Worm (Caenorhabditis elegans) whole organism, L3 larva: ENCODE results near the gene T10F2.5.

Experiments
- R02D3.7 ChIP-seq: fragments of 150-350 bp; optimal IDR thresholded peaks from 2 replicates; lab custom pipeline; 2014; ENCODE audit warnings: missing biosample characterization, missing genetic modification characterization
- ZK546.5 ChIP-seq: sonication (generic microtip); optimal IDR thresholded peaks from 2 replicates; lab custom pipeline; 2017; ENCODE audit warnings: missing biosample characterization, missing genetic modification characterization
- aly-2 ChIP-seq: fragments of 150-350 bp; optimal IDR thresholded peaks from 2 replicates; lab custom pipeline; 2014; ENCODE audit warnings: missing biosample characterization, missing genetic modification characterization
- ama-1 ChIP-seq: fragments of 150-350 bp; optimal IDR thresholded peaks from 2 replicates; lab custom pipeline; 2018
- ceh-28 ChIP-seq: fragments of 150-350 bp; optimal IDR thresholded peaks from 2 replicates; lab custom pipeline; 2014; ENCODE audit warnings: missing biosample characterization, missing genetic modification reagents, missing genetic modification characterization
- ceh-82 ChIP-seq: fragments of 150-350 bp; optimal IDR thresholded peaks from 2 replicates; lab custom pipeline; 2014; ENCODE audit warnings: missing biosample characterization, missing genetic modification characterization
- ceh-9 ChIP-seq: sonication (generic microtip); optimal IDR thresholded peaks from 2 replicates; lab custom pipeline; 2018; ENCODE audit warnings: missing biosample characterization, missing genetic modification characterization
- daf-12 ChIP-seq: fragments of 150-350 bp; optimal IDR thresholded peaks from 2 replicates; lab custom pipeline; 2014; ENCODE audit warnings: missing biosample characterization, missing genetic modification reagents, missing genetic modification characterization
- elt-2 ChIP-seq: sonication (generic microtip); optimal IDR thresholded peaks from 2 replicates; lab custom pipeline; 2016; ENCODE audit warnings: missing genetic modification reagents, mild to moderate bottlenecking, missing genetic modification characterization, missing compliant biosample characterization
- elt-3 ChIP-seq, 3 experiments: fragments of 150-350 bp in 1 of 3; sonication (generic microtip) in 2 of 3; optimal IDR thresholded peaks; 2 replicates in 2 of 3; 4 replicates in 1 of 3; lab custom pipeline; 2014 to 2017; ENCODE audit warnings: missing biosample characterization in 3 of 3, missing genetic modification characterization in 3 of 3
- eor-1 ChIP-seq, 2 experiments: fragments of 150-350 bp; optimal IDR thresholded peaks; 2 replicates each; lab custom pipeline; 2014 to 2018; ENCODE audit warnings: missing biosample characterization in 2 of 2, missing genetic modification characterization in 2 of 2
- fkh-2 ChIP-seq: fragments of 150-350 bp; optimal IDR thresholded peaks from 2 replicates; lab custom pipeline; 2014; ENCODE audit warnings: missing biosample characterization, missing genetic modification reagents, missing genetic modification characterization
- fos-1 ChIP-seq: fragments of 150-350 bp; optimal IDR thresholded peaks from 2 replicates; lab custom pipeline; 2014; ENCODE audit warnings: missing biosample characterization, missing genetic modification characterization
- hmg-11 ChIP-seq: sonication (generic microtip); optimal IDR thresholded peaks from 2 replicates; lab custom pipeline; 2016; ENCODE audit warnings: missing genetic modification characterization, missing compliant biosample characterization
- jun-1 ChIP-seq: fragments of 150-350 bp; optimal IDR thresholded peaks from 2 replicates; lab custom pipeline; 2014; ENCODE audit warnings: missing biosample characterization, missing genetic modification reagents, missing genetic modification characterization
- lin-15B ChIP-seq: fragments of 150-350 bp; optimal IDR thresholded peaks from 2 replicates; lab custom pipeline; 2014; ENCODE audit warnings: missing biosample characterization, missing genetic modification characterization
- lin-39 ChIP-seq: fragments of 150-350 bp; optimal IDR thresholded peaks from 2 replicates; lab custom pipeline; 2018; ENCODE audit warnings: missing biosample characterization, missing genetic modification reagents, missing genetic modification characterization
- lsy-12 ChIP-seq: sonication (generic microtip); optimal IDR thresholded peaks from 2 replicates; lab custom pipeline; 2016; ENCODE audit warnings: mild to moderate bottlenecking, missing genetic modification characterization, missing compliant biosample characterization
- mdl-1 ChIP-seq: fragments of 150-350 bp; optimal IDR thresholded peaks from 2 replicates; lab custom pipeline; 2014; ENCODE audit warnings: missing biosample characterization, missing genetic modification characterization
- mml-1 ChIP-seq: fragments of 150-350 bp; sonication (generic microtip); optimal IDR thresholded peaks from 3 replicates; lab custom pipeline; 2014; ENCODE audit warnings: missing biosample characterization, missing genetic modification characterization
- nfya-1 ChIP-seq: sonication (generic microtip); optimal IDR thresholded peaks from 2 replicates; lab custom pipeline; 2017; ENCODE audit warnings: missing genetic modification characterization, mild to moderate bottlenecking, missing compliant biosample characterization, antibody characterized with exemption, moderate library complexity; ENCODE audit not compliant: insufficient read depth
- nhr-11 ChIP-seq: fragments of 150-350 bp; optimal IDR thresholded peaks from 2 replicates; lab custom pipeline; 2014; ENCODE audit warnings: missing biosample characterization, missing genetic modification characterization
- nhr-12 ChIP-seq: fragments of 150-350 bp; optimal IDR thresholded peaks from 2 replicates; lab custom pipeline; 2014; ENCODE audit warnings: missing biosample characterization, missing genetic modification characterization
- nhr-25 ChIP-seq: sonication (generic microtip); optimal IDR thresholded peaks from 2 replicates; lab custom pipeline; 2017; ENCODE audit warnings: missing biosample characterization, missing genetic modification characterization
- nhr-28 ChIP-seq: fragments of 150-350 bp; optimal IDR thresholded peaks from 2 replicates; lab custom pipeline; 2014; ENCODE audit warnings: missing biosample characterization, missing genetic modification characterization
- nhr-43 ChIP-seq: sonication (generic microtip); optimal IDR thresholded peaks from 2 replicates; lab custom pipeline; 2016; ENCODE audit warnings: mild to moderate bottlenecking, missing genetic modification characterization, missing compliant biosample characterization; ENCODE audit not compliant: poor library complexity, severe bottlenecking
- nhr-67 ChIP-seq: fragments of 150-350 bp; optimal IDR thresholded peaks from 2 replicates; lab custom pipeline; 2014; ENCODE audit warnings: missing biosample characterization, missing genetic modification characterization
- nhr-76 ChIP-seq: fragments of 150-350 bp; sonication (generic microtip); optimal IDR thresholded peaks from 5 replicates; lab custom pipeline; 2014; ENCODE audit warnings: missing biosample characterization, missing genetic modification characterization
- pha-4 ChIP-seq: fragments of 150-350 bp; optimal IDR thresholded peaks from 2 replicates; lab custom pipeline; 2014; ENCODE audit warnings: missing biosample characterization, missing genetic modification reagents, missing genetic modification characterization
- pqm-1 ChIP-seq: fragments of 150-350 bp; optimal IDR thresholded peaks from 2 replicates; lab custom pipeline; 2017; ENCODE audit warnings: missing biosample characterization, missing genetic modification characterization, inconsistent platforms
- sea-2 ChIP-seq: fragments of 150-350 bp; sonication (generic microtip); optimal IDR thresholded peaks from 4 replicates; lab custom pipeline; 2014; ENCODE audit warnings: missing biosample characterization, missing genetic modification reagents, missing genetic modification characterization
- skn-1 ChIP-seq: fragments of 150-350 bp; optimal IDR thresholded peaks from 2 replicates; lab custom pipeline; 2014; ENCODE audit warnings: missing biosample characterization, missing genetic modification characterization
- tbx-2 ChIP-seq: sonication (generic microtip); optimal IDR thresholded peaks from 2 replicates; lab custom pipeline; 2016; ENCODE audit warnings: mild to moderate bottlenecking, missing genetic modification characterization, missing compliant biosample characterization
- unc-62 ChIP-seq: fragments of 150-350 bp; sonication (generic microtip); optimal IDR thresholded peaks from 4 replicates; lab custom pipeline; 2014; ENCODE audit warnings: missing biosample characterization, missing genetic modification reagents, missing genetic modification characterization
- zag-1 ChIP-seq: fragments of 150-350 bp; optimal IDR thresholded peaks from 2 replicates; lab custom pipeline; 2014; ENCODE audit warnings: missing biosample characterization, missing genetic modification characterization
- ztf-11 ChIP-seq: fragments of 150-350 bp; optimal IDR thresholded peaks from 2 replicates; lab custom pipeline; 2014; ENCODE audit warnings: missing biosample characterization, missing genetic modification characterization
- ztf-4 ChIP-seq: fragments of 150-350 bp; optimal IDR thresholded peaks from 2 replicates; lab custom pipeline; 2014; ENCODE audit warnings: missing biosample characterization, missing genetic modification characterization

Gene T10F2.5

DNA sequence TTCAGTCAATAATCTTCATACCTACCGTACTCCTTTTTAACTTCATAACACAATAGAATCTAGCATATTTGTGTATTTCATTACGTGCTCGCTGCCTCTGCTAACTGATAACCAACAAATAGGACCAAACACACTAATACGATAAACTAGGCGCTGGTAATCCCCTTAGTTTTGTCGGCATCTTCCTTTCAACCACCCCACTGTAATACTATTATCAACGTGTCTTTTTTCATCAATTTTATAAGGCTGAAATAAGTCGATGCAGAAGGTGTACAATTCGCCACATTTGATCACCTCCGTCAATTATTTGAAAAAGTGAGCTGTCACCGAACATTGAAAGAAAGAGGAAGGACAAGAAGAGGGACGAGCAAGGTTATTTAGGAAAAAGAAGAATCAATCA lies 12.0 kb downstream of the T10F2.5 start:
- TF ChIP-seq ceh-28 (tag; lab: Kevin White, UChicago) (no peak), elt-2 (tag; lab: Kevin White, UChicago) (peak; percentile 52), hmg-11 (tag; lab: Kevin White, UChicago) (no peak)
- TF ChIP-seq, all 47 proteins: peak for 1

ce11 chrIII:5146749-5147148 lies 12.7 kb downstream of the T10F2.5 start:
- TF ChIP-seq ceh-9 (tag; lab: Kevin White, UChicago), result no peak
- TF ChIP-seq elt-2 (tag; lab: Kevin White, UChicago), result peak; percentile 88
- peak; percentile 57 for TF ChIP-seq pqm-1 (tag; lab: Kevin White, UChicago)
- TF ChIP-seq nhr-28, result no peak

DNA sequence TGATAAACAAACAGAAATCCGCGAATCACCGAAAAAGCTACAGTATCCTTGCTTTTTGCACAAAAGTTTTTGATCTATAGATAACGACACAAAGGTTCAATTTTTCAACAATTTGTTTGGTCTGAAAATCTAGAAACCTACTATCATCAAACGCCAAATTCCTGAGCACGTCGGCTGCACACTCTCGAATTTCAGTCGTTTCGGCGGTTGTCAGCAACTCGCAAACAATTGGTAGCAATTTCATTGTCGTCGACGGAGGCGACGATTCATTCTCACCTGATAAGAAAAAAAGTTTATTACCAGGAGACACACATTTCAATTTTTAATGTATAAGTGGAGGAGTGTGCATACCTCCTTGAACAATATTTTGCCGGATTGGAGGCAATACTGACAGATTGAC lies 13.5 kb downstream of the T10F2.5 start:
- TF ChIP-seq R02D3.7 (no peak), skn-1 (tag; lab: Kevin White, UChicago) (no peak), lin-39 (tag; lab: Kevin White, UChicago) (no peak), sea-2 (GFP tag; lab: Kevin White, UChicago) (no peak), elt-2 (tag; lab: Kevin White, UChicago) (peak; percentile 70), mdl-1 (no peak)

ce11 chrIII:5144169-5144568 lies 15.2 kb downstream of the T10F2.5 start:
- no peak for TF ChIP-seq ztf-11 (tag; lab: Kevin White, UChicago)
- TF ChIP-seq tbx-2 (tag; lab: Kevin White, UChicago), result peak; percentile 84
- no peak for TF ChIP-seq nhr-11 (tag; lab: Kevin White, UChicago)
- TF ChIP-seq fkh-2 (tag; lab: Kevin White, UChicago), result no peak

DNA sequence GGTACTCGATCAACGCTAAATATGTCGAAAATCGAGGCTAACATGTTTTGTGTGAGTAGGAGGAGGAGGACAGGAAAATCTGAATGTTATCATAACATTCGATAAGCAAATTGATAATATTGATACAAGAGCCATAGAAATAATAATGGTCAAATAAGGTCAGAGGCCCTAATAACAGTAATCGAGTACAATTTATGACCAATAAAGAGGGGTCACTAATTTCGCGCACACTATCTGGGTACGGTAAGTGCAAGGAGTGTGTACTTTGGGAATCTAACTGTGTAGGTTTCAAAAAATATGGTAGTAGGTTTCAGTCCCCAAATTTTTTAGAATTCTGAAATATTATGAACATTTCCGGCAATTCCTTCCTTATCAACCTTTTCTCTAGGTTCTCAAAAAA lies 15.9 kb downstream of the T10F2.5 start:
- TF ChIP-seq R02D3.7 (no peak), ceh-28 (tag; lab: Kevin White, UChicago) (no peak), elt-2 (tag; lab: Kevin White, UChicago) (no peak), nhr-67 (tag; lab: Kevin White, UChicago) (no peak), ztf-4 (tag; lab: Kevin White, UChicago) (no peak), zag-1 (no peak), nhr-25 (tag; lab: Kevin White, UChicago) (no peak), lin-15B (tag; lab: Kevin White, UChicago) (no peak), jun-1 (tag; lab: Kevin White, UChicago) (no peak)
- TF ChIP-seq, all 47 proteins: peak for 0

DNA sequence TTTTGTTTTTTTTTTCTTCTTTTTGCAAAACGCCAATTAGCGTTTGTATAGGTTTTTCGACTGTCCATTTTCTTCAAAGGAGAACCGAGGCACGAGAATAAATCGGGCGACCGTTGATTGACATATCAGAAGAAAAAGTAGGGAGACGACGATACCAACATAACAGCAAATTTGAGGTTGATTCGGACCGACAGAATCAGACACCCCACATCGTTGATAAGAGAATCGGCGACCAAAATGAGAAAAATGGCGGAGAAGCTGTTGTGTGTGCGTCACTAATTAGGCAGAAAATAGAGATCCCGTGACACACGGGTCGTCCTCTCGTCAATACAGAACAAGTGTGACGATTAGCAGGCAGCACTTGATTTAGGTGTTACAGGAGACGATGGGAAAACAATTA lies 17.5 kb downstream of the T10F2.5 start:
- TF ChIP-seq tbx-2 (tag; lab: Kevin White, UChicago) (peak; percentile 90), ZK546.5 (tag; lab: Kevin White, UChicago) (no peak), unc-62 (GFP tag; lab: Kevin White, UChicago) (peak; percentile 40), zag-1 (no peak)

DNA sequence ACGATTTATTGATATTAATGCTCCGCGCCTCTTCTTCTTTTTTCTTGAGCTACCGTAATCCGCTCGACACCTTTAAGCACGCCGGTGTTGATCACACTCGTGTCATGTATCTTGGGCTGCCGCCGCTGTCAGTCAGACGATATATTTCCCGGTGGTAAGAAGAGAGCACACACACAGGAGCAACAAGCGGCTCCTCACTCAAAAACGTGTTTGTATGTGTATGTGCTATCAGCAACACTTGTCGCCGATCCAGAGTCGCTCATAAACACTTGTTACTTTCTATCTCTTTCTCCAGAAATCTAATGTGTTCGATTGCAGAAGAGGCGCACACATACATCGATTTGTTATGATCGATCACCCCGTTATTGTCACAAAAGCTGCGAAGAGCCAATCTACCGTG lies 18.8 kb downstream of the T10F2.5 start:
- peak; percentile 12 for TF ChIP-seq elt-2 (tag; lab: Kevin White, UChicago)
- peak; percentile 5 for TF ChIP-seq pha-4 (tag; lab: Kevin White, UChicago)
- no peak for TF ChIP-seq ZK546.5 (tag; lab: Kevin White, UChicago)
- TF ChIP-seq aly-2 (tag; lab: Kevin White, UChicago), result no peak
- TF ChIP-seq lin-39 (tag; lab: Kevin White, UChicago), result peak; percentile 2
- peak; percentile 51 for TF ChIP-seq nfya-1 (tag; lab: Kevin White, UChicago)

DNA sequence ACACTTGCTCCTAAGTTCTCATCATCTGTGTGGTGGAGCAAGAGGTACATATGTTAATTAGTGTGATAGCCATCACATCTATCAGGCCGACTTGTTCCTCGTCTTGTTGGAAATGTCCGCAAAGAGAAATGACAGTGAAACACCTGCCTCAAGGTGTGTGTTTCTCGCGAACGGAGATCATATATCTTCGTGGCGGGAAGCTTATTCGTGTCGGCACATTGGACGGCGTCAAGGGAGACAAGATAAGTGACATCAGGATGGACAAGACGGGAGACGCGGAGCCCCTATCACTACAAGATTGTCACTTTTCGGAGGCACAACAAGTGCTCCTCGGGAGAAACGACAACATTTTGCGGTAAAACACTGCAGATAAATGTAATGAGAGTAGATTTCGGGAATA lies 19.6 kb downstream of the T10F2.5 start:
- no peak for TF ChIP-seq elt-3 (tag; optimal IDR thresholded peaks at IDR 0.05; lab: Kevin White, UChicago)
- no peak for TF ChIP-seq mdl-1
- TF ChIP-seq nhr-12, result no peak
- no peak for TF ChIP-seq nhr-11 (tag; lab: Kevin White, UChicago)
- no peak for TF ChIP-seq aly-2 (tag; lab: Kevin White, UChicago)
- no peak for TF ChIP-seq nhr-76
- TF ChIP-seq nhr-43 (tag; lab: Kevin White, UChicago), result no peak
- TF ChIP-seq eor-1 (tag; optimal IDR thresholded peaks at IDR 0.05; lab: Kevin White, UChicago), result no peak
- TF ChIP-seq daf-12 (tag; lab: Kevin White, UChicago), result no peak
- no peak for TF ChIP-seq fos-1 (tag; lab: Kevin White, UChicago)
- TF ChIP-seq ceh-82 (tag; lab: Kevin White, UChicago), result no peak
- TF ChIP-seq nhr-28, result no peak
- no peak for TF ChIP-seq mml-1 (tag; lab: Kevin White, UChicago)
- TF ChIP-seq lsy-12 (tag; lab: Kevin White, UChicago), result no peak
- TF ChIP-seq ama-1 (lab: Kevin White, UChicago), result no peak
- no peak for TF ChIP-seq lin-39 (tag; lab: Kevin White, UChicago)
- TF ChIP-seq, all 47 proteins: peak for 0
